Worm (Caenorhabditis elegans) whole organism, L1 larva: ENCODE measurements around the gene plc-2.
A peak's percentile ranks its signal among the peaks of the same experiment; 100 is the strongest.

ENCODE experiments used
- C34B4.2 ChIP-seq: sonication (generic microtip); optimal IDR thresholded peaks from 2 replicates; lab custom pipeline; 2017; ENCODE audit warnings: mild to moderate bottlenecking, missing genetic modification characterization, missing compliant biosample characterization
- F16B12.6 ChIP-seq: fragments of 150-350 bp; optimal IDR thresholded peaks from 2 replicates; lab custom pipeline; 2014; ENCODE audit warnings: missing biosample characterization, missing genetic modification characterization
- alr-1 ChIP-seq: fragments of 200-800 bp; sonication (Bioruptor generic); optimal IDR thresholded peaks from 2 replicates; lab custom pipeline; 2018; ENCODE audit warnings: borderline replicate concordance, mild to moderate bottlenecking, missing genetic modification characterization, missing compliant biosample characterization
- aly-2 ChIP-seq: fragments of 150-350 bp; optimal IDR thresholded peaks from 2 replicates; lab custom pipeline; 2014; ENCODE audit warnings: missing biosample characterization, missing genetic modification characterization
- ceh-63 ChIP-seq: fragments of 200-800 bp; sonication (Bioruptor generic); optimal IDR thresholded peaks from 2 replicates; lab custom pipeline; 2018; ENCODE audit warnings: mild to moderate bottlenecking, missing genetic modification characterization, missing compliant biosample characterization
- ceh-82 ChIP-seq, 3 experiments: fragments of 150-350 bp in 1 of 3; sonication (generic microtip) in 2 of 3; optimal IDR thresholded peaks; 2 replicates each; lab custom pipeline; 2014 to 2017; ENCODE audit warnings: missing biosample characterization in 3 of 3, missing genetic modification characterization in 3 of 3
- ceh-88 ChIP-seq: fragments of 200-800 bp; sonication (Bioruptor generic); IDR thresholded peaks from 2 replicates; pipeline ENCODE4 v1.3.6; 2022; ENCODE audit warnings: missing genetic modification characterization, missing compliant biosample characterization
- dsc-1 ChIP-seq: sonication (generic microtip); optimal IDR thresholded peaks from 2 replicates; lab custom pipeline; 2016; ENCODE audit warnings: mild to moderate bottlenecking, missing genetic modification characterization, missing compliant biosample characterization
- efl-1 ChIP-seq, 4 experiments: fragments of 150-350 bp; optimal IDR thresholded peaks in 3 of 4; peaks in 1 of 4; 1 replicate in 1 of 4; 2 replicates in 3 of 4; lab custom pipeline; 2014; ENCODE audit warnings: missing biosample characterization in 2 of 4, missing genetic modification characterization in 2 of 4, missing genetic modification reagents in 2 of 4
- egl-27 ChIP-seq, 2 experiments: fragments of 150-350 bp in 1 of 2; sonication (generic microtip); optimal IDR thresholded peaks; 3 replicates each; lab custom pipeline; 2017 to 2018; ENCODE audit warnings: missing biosample characterization in 2 of 2, missing genetic modification characterization in 2 of 2, missing genetic modification reagents in 2 of 2
- elt-2 ChIP-seq: sonication (generic microtip); optimal IDR thresholded peaks from 2 replicates; lab custom pipeline; 2016; ENCODE audit warnings: missing genetic modification characterization, mild to moderate bottlenecking, inconsistent platforms, missing compliant biosample characterization, missing genetic modification reagents
- ets-5 ChIP-seq: fragments of 200-800 bp; sonication (Bioruptor generic); IDR thresholded peaks from 2 replicates; pipeline ENCODE4 v1.3.6; 2022; ENCODE audit warnings: missing genetic modification characterization, missing compliant biosample characterization
- fkh-8 ChIP-seq: sonication (generic microtip); optimal IDR thresholded peaks from 2 replicates; lab custom pipeline; 2016; ENCODE audit warnings: mild to moderate bottlenecking, missing genetic modification characterization, missing compliant biosample characterization
- fos-1 ChIP-seq: fragments of 150-350 bp; optimal IDR thresholded peaks from 2 replicates; lab custom pipeline; 2014; ENCODE audit warnings: missing biosample characterization, missing genetic modification characterization
- grh-1 ChIP-seq: fragments of 200-800 bp; sonication (Bioruptor generic); IDR thresholded peaks from 2 replicates; pipeline ENCODE4 v1.3.6; 2022; ENCODE audit warnings: missing genetic modification reagents, missing genetic modification characterization, missing compliant biosample characterization
- hlh-17 ChIP-seq: fragments of 200-800 bp; sonication (Bioruptor generic); optimal IDR thresholded peaks from 2 replicates; lab custom pipeline; 2018; ENCODE audit warnings: missing genetic modification characterization, mild to moderate bottlenecking, missing compliant biosample characterization, moderate library complexity, borderline replicate concordance
- hlh-4 ChIP-seq: sonication (generic microtip); optimal IDR thresholded peaks from 2 replicates; lab custom pipeline; 2016; ENCODE audit warnings: mild to moderate bottlenecking, missing genetic modification characterization, missing compliant biosample characterization
- lin-13 ChIP-seq: fragments of 150-350 bp; optimal IDR thresholded peaks from 2 replicates; lab custom pipeline; 2014; ENCODE audit warnings: missing biosample characterization, missing genetic modification reagents, missing genetic modification characterization
- lin-15B ChIP-seq: fragments of 150-350 bp; sonication (generic microtip); optimal IDR thresholded peaks from 3 replicates; lab custom pipeline; 2014; ENCODE audit warnings: missing biosample characterization, missing genetic modification characterization
- lin-39 ChIP-seq: fragments of 150-350 bp; optimal IDR thresholded peaks from 2 replicates; lab custom pipeline; 2014; ENCODE audit warnings: missing biosample characterization, missing genetic modification reagents, missing genetic modification characterization
- lsy-2 ChIP-seq, 2 experiments: fragments of 150-350 bp; optimal IDR thresholded peaks; 2 replicates each; lab custom pipeline; 2014; ENCODE audit warnings: missing biosample characterization in 2 of 2, missing genetic modification characterization in 2 of 2
- mab-9 ChIP-seq: fragments of 200-800 bp; sonication (Bioruptor generic); IDR thresholded peaks from 2 replicates; pipeline ENCODE4 v1.3.6; 2022; ENCODE audit warnings: missing genetic modification reagents, missing genetic modification characterization, missing compliant biosample characterization
- mep-1 ChIP-seq: fragments of 150-350 bp; optimal IDR thresholded peaks from 2 replicates; lab custom pipeline; 2014; ENCODE audit warnings: missing biosample characterization, missing genetic modification characterization
- nhr-19 ChIP-seq: fragments of 200-800 bp; sonication (Bioruptor generic); conservative IDR thresholded peaks from 2 replicates; pipeline ENCODE4 v1.3.6; 2022; ENCODE audit warnings: missing genetic modification characterization, missing compliant biosample characterization
- nhr-237 ChIP-seq: fragments of 150-350 bp; optimal IDR thresholded peaks from 2 replicates; lab custom pipeline; 2014; ENCODE audit warnings: missing biosample characterization, missing genetic modification characterization
- nhr-28 ChIP-seq: fragments of 150-350 bp; optimal IDR thresholded peaks from 2 replicates; lab custom pipeline; 2014; ENCODE audit warnings: missing biosample characterization, missing genetic modification characterization
- nhr-77 ChIP-seq: fragments of 150-350 bp; optimal IDR thresholded peaks from 2 replicates; lab custom pipeline; 2014; ENCODE audit warnings: missing biosample characterization, missing genetic modification characterization
- nhr-84 ChIP-seq: sonication (generic microtip); optimal IDR thresholded peaks from 2 replicates; lab custom pipeline; 2017; ENCODE audit warnings: missing biosample characterization, missing genetic modification characterization
- nhr-85 ChIP-seq: sonication (generic microtip); peaks from one replicate; lab custom pipeline; 2016; ENCODE audit warnings: missing genetic modification characterization, inconsistent platforms, missing compliant biosample characterization
- nhr-90 ChIP-seq: sonication (generic microtip); optimal IDR thresholded peaks from 2 replicates; lab custom pipeline; 2016; ENCODE audit warnings: mild to moderate bottlenecking, missing genetic modification characterization, missing compliant biosample characterization; ENCODE audit not compliant: poor library complexity
- pax-3 ChIP-seq: fragments of 200-800 bp; sonication (Bioruptor generic); optimal IDR thresholded peaks from 2 replicates; lab custom pipeline; 2018; ENCODE audit warnings: mild to moderate bottlenecking, missing genetic modification characterization, moderate library complexity, missing compliant biosample characterization
- pqm-1 ChIP-seq: sonication (generic microtip); optimal IDR thresholded peaks from 3 replicates; lab custom pipeline; 2017; ENCODE audit warnings: missing biosample characterization, missing genetic modification characterization
- rnt-1 ChIP-seq: sonication (generic microtip); optimal IDR thresholded peaks from 2 replicates; lab custom pipeline; 2016; ENCODE audit warnings: mild to moderate bottlenecking, missing genetic modification characterization, moderate library complexity, missing compliant biosample characterization
- skn-1 ChIP-seq: fragments of 150-350 bp; optimal IDR thresholded peaks from 2 replicates; lab custom pipeline; 2014; ENCODE audit warnings: missing biosample characterization, missing genetic modification characterization
- sox-4 ChIP-seq: sonication (generic microtip); optimal IDR thresholded peaks from 2 replicates; lab custom pipeline; 2016; ENCODE audit warnings: missing genetic modification characterization, missing compliant biosample characterization
- sptf-1 ChIP-seq: fragments of 150-350 bp; optimal IDR thresholded peaks from 2 replicates; lab custom pipeline; 2014; ENCODE audit warnings: missing biosample characterization, missing genetic modification characterization
- tbx-2 ChIP-seq: sonication (generic microtip); optimal IDR thresholded peaks from 2 replicates; lab custom pipeline; 2016; ENCODE audit warnings: missing genetic modification characterization, missing compliant biosample characterization
- unc-30 ChIP-seq: sonication (generic microtip); optimal IDR thresholded peaks from 2 replicates; lab custom pipeline; 2017; ENCODE audit warnings: missing biosample characterization, missing genetic modification characterization
- unc-86 ChIP-seq: sonication (generic microtip); optimal IDR thresholded peaks from 2 replicates; lab custom pipeline; 2016; ENCODE audit warnings: missing genetic modification characterization, missing compliant biosample characterization
- unc-98 ChIP-seq: fragments of 200-800 bp; sonication (Bioruptor generic); IDR thresholded peaks from 2 replicates; pipeline ENCODE4 v1.3.6; 2022; ENCODE audit warnings: missing genetic modification characterization, missing compliant biosample characterization
- xbp-1 ChIP-seq: sonication (generic microtip); optimal IDR thresholded peaks from 2 replicates; lab custom pipeline; 2016; ENCODE audit warnings: missing genetic modification characterization, missing compliant biosample characterization
- zag-1 ChIP-seq: fragments of 150-350 bp; optimal IDR thresholded peaks from 2 replicates; lab custom pipeline; 2014; ENCODE audit warnings: missing biosample characterization, missing genetic modification characterization
- zip-4 ChIP-seq: fragments of 200-800 bp; sonication (Bioruptor generic); optimal IDR thresholded peaks from 2 replicates; lab custom pipeline; 2018; ENCODE audit warnings: mild to moderate bottlenecking, missing genetic modification characterization, moderate library complexity, missing compliant biosample characterization
- ztf-11 ChIP-seq, 2 experiments: sonication (generic microtip); optimal IDR thresholded peaks; 2 replicates each; lab custom pipeline; 2016 to 2017; ENCODE audit warnings: missing genetic modification characterization in 2 of 2, missing biosample characterization in 1 of 2, missing compliant biosample characterization in 1 of 2

Gene plc-2

DNA sequence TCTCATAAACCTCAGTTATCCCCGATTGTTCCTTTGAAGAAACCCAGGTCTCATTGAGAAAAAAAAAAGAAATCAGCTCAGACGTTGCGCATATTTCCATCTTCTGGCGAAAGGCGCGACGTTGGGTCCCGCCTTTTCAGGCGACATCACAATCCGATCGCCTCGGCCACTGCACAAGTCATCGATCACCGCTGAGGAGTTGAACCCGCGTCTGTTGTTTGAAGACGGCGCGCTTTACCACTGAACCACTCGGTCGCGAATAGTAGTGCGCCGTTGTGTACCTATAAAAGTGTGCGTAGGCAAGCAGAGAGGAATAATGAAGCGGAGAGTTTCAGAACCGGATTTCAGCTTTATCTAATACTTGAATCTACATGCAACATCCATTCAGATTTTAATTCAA lies 1.5 kb upstream of the plc-2 start, which contains the start of gene Y75B12B.11 (continued):
- TF ChIP-seq ceh-88 (no peak), fos-1 (tag; lab: Kevin White, UChicago) (peak; percentile 16), nhr-77 (tag; lab: Kevin White, UChicago) (peak; percentile 45), mab-9 (GFP tag; lab: Robert Waterston, UW) (no peak), ceh-63 (no peak), ztf-11 (tag; optimal IDR thresholded peaks at IDR 0.05; lab: Kevin White, UChicago) (peak in 1 of 2 experiments; percentile 33), C34B4.2 (tag; lab: Kevin White, UChicago) (peak; percentile 29), nhr-28 (tag; lab: Kevin White, UChicago) (no peak), lin-15B (peak; percentile 49), xbp-1 (tag; lab: Kevin White, UChicago) (peak; percentile 57), nhr-237 (no peak), sptf-1 (tag; lab: Kevin White, UChicago) (no peak), nhr-90 (tag; lab: Kevin White, UChicago) (peak; percentile 75), ceh-82 (tag; optimal IDR thresholded peaks at IDR 0.05; lab: Kevin White, UChicago) (peak; percentile 33 to 64 (median 37)), nhr-19 (GFP tag; lab: Robert Waterston, UW) (peak; percentile 71), hlh-17 (GFP tag; lab: Kevin White, UChicago) (no peak), nhr-84 (tag; lab: Kevin White, UChicago) (no peak), dsc-1 (tag; lab: Kevin White, UChicago) (peak; percentile 66), elt-2 (tag; lab: Kevin White, UChicago) (peak; percentile 57), alr-1 (tag; lab: Kevin White, UChicago) (no peak), zip-4 (GFP tag; lab: Kevin White, UChicago) (peak; percentile 29), zag-1 (tag; lab: Kevin White, UChicago) (no peak), tbx-2 (peak; percentile 66), unc-98 (GFP tag; lab: Robert Waterston, UW) (no peak), efl-1 (optimal IDR thresholded peaks at IDR 0.05; lab: Kevin White, UChicago) (peak; percentile 57 to 80), efl-1 (GFP tag; optimal IDR thresholded peaks at IDR 0.05 in 1 of 2; lab: Kevin White, UChicago) (peak; percentile 72 to 98), nhr-85 (peak; percentile 82), skn-1 (tag; lab: Kevin White, UChicago) (peak; percentile 67), egl-27 (tag; optimal IDR thresholded peaks at IDR 0.05; lab: Kevin White, UChicago) (no peak), lsy-2 (tag; optimal IDR thresholded peaks at IDR 0.05; lab: Kevin White, UChicago) (peak; percentile 57 to 67), F16B12.6 (peak; percentile 34), lin-39 (tag; lab: Kevin White, UChicago) (no peak), pqm-1 (tag; lab: Kevin White, UChicago) (no peak), unc-30 (tag; lab: Kevin White, UChicago) (no peak), unc-86 (tag; lab: Kevin White, UChicago) (peak; percentile 40)

DNA sequence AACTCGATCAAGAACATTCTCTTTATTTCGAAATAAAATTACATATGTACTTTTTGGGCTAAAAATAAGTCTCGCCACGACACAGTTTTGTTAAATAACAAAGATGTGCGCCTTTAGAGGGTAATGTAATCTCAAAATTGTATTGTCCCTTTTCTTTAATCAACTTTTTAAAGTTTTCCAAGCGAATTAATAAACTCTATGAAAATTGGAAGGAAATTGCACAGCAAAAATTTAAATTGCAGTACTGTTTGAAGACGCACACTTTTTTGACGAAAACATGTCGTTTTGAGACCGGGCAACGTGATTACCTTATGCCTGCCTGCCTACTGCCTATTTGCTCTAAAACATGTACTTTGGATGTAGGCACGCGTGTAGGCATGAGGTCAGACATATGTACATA lies 401 bp upstream of the plc-2 start:
- no peak for TF ChIP-seq ets-5 (GFP tag; lab: Robert Waterston, UW)
- no peak for TF ChIP-seq pax-3 (tag; lab: Kevin White, UChicago)
- no peak for TF ChIP-seq fkh-8
- TF ChIP-seq lin-13 (GFP tag; lab: Kevin White, UChicago): no peak
- TF ChIP-seq alr-1 (tag; lab: Kevin White, UChicago): no peak
- TF ChIP-seq tbx-2: no peak
- TF ChIP-seq nhr-85: no peak
- no peak for TF ChIP-seq pqm-1 (tag; lab: Kevin White, UChicago)
- no peak for TF ChIP-seq sptf-1 (tag; lab: Kevin White, UChicago)
- TF ChIP-seq mep-1 (tag; lab: Kevin White, UChicago): no peak
- no peak for TF ChIP-seq rnt-1 (tag; lab: Kevin White, UChicago)
- no peak for TF ChIP-seq aly-2 (tag; lab: Kevin White, UChicago)
- TF ChIP-seq hlh-4 (tag; lab: Kevin White, UChicago): no peak
- TF ChIP-seq sox-4 (tag; lab: Kevin White, UChicago): no peak
- TF ChIP-seq grh-1 (GFP tag; lab: Robert Waterston, UW): no peak
- TF ChIP-seq, all 84 proteins: peak for 0
